Worm (Caenorhabditis elegans): Measurements from ENCODE around the gene B0035.22.

The B0035.22 gene

ce11 chrIV:11347275-11347674 is 32.3 kb downstream of the B0035.22 start:
- no peak for TF ChIP-seq nhr-11 (tag; optimal IDR thresholded peaks at IDR 0.05)
- peak; percentile 27 for TF ChIP-seq C34F6.9 (tag; optimal IDR thresholded peaks at IDR 0.05)

- TF ChIP-seq lin-39 (tag; optimal IDR thresholded peaks at IDR 0.05), result no peak
- no peak for TF ChIP-seq ztf-1 (GFP tag; conservative IDR thresholded peaks at IDR 0.05)
- TF ChIP-seq aly-2 (tag; optimal IDR thresholded peaks at IDR 0.05), result no peak
- no peak for TF ChIP-seq gmeb-1 (tag; optimal IDR thresholded peaks at IDR 0.05)
- peak; percentile 33 for TF ChIP-seq unc-55 (GFP tag; optimal IDR thresholded peaks at IDR 0.05)
- TF ChIP-seq nhr-129 (tag; optimal IDR thresholded peaks at IDR 0.05), result peak; percentile 15
- TF ChIP-seq nhr-6 (tag; optimal IDR thresholded peaks at IDR 0.05), result no peak
- no peak for TF ChIP-seq unc-62 (GFP tag; optimal IDR thresholded peaks at IDR 0.05)
- TF ChIP-seq mdl-1 (tag; optimal IDR thresholded peaks at IDR 0.05), result no peak
Observed at ce11 chrIV:11348822-11349221, 33.9 kb downstream of the B0035.22 start.

- TF ChIP-seq elt-1 (tag; optimal IDR thresholded peaks at IDR 0.05) (no peak), aly-2 (tag; optimal IDR thresholded peaks at IDR 0.05) (no peak), ztf-11 (tag; optimal IDR thresholded peaks at IDR 0.05) (no peak), lin-39 (tag; optimal IDR thresholded peaks at IDR 0.05) (no peak), nhr-11 (tag; optimal IDR thresholded peaks at IDR 0.05) (no peak), nhr-77 (tag; optimal IDR thresholded peaks at IDR 0.05) (no peak), ceh-16 (tag; optimal IDR thresholded peaks at IDR 0.05) (no peak), unc-39 (tag; optimal IDR thresholded peaks at IDR 0.05) (no peak), nhr-21 (tag; optimal IDR thresholded peaks at IDR 0.05) (no peak), crh-2 (tag; optimal IDR thresholded peaks at IDR 0.05) (peak; percentile 34), sem-4 (tag; optimal IDR thresholded peaks at IDR 0.05) (no peak), nhr-6 (tag; optimal IDR thresholded peaks at IDR 0.05) (no peak), lin-13 (GFP tag; optimal IDR thresholded peaks at IDR 0.05) (no peak), Y55F3AM.14 (GFP tag; optimal IDR thresholded peaks at IDR 0.05) (no peak), C34F6.9 (tag; optimal IDR thresholded peaks at IDR 0.05) (peak; percentile 55), mab-5 (tag; optimal IDR thresholded peaks at IDR 0.05) (peak; percentile 61), sma-9 (GFP tag; optimal IDR thresholded peaks at IDR 0.05) (peak; percentile 13), sma-9 (tag; optimal IDR thresholded peaks at IDR 0.05) (no peak), nhr-25 (tag; optimal IDR thresholded peaks at IDR 0.05) (no peak), alr-1 (tag; optimal IDR thresholded peaks at IDR 0.05) (no peak), nhr-10 (tag; optimal IDR thresholded peaks at IDR 0.05) (no peak), sma-3 (GFP tag; optimal IDR thresholded peaks at IDR 0.05) (no peak), fos-1 (tag; optimal IDR thresholded peaks at IDR 0.05) (no peak), dmd-4 (tag; optimal IDR thresholded peaks at IDR 0.05) (no peak), unc-55 (GFP tag; optimal IDR thresholded peaks at IDR 0.05) (peak; percentile 44), R02D3.7 (tag; optimal IDR thresholded peaks at IDR 0.05) (no peak), peb-1 (tag; optimal IDR thresholded peaks at IDR 0.05) (no peak), nhr-237 (tag; optimal IDR thresholded peaks at IDR 0.05) (no peak), nhr-12 (tag; optimal IDR thresholded peaks at IDR 0.05) (no peak), unc-62 (GFP tag; optimal IDR thresholded peaks at IDR 0.05) (no peak), egl-27 (tag; optimal IDR thresholded peaks at IDR 0.05) (no peak), snpc-4 (tag; optimal IDR thresholded peaks at IDR 0.05) (no peak), zag-1 (tag; optimal IDR thresholded peaks at IDR 0.05) (peak; percentile 51), nhr-129 (tag; optimal IDR thresholded peaks at IDR 0.05) (peak; percentile 2), ztf-1 (GFP tag; conservative IDR thresholded peaks at IDR 0.05) (no peak), lin-11 (tag; optimal IDR thresholded peaks at IDR 0.05) (no peak), mbf-1 (tag; optimal IDR thresholded peaks at IDR 0.05) (no peak), mdl-1 (tag; optimal IDR thresholded peaks at IDR 0.05) (peak in 1 of 2 experiments; percentile 57), ZK546.5 (tag; optimal IDR thresholded peaks at IDR 0.05) (no peak), nhr-23 (tag; optimal IDR thresholded peaks at IDR 0.05) (no peak), elt-3 (tag; optimal IDR thresholded peaks at IDR 0.05) (no peak), F13H6.1 (tag; optimal IDR thresholded peaks at IDR 0.05) (no peak), gmeb-1 (tag; optimal IDR thresholded peaks at IDR 0.05) (no peak), lsy-2 (tag; optimal IDR thresholded peaks at IDR 0.05) (peak in 1 of 2 experiments; percentile 49), ama-1 (optimal IDR thresholded peaks at IDR 0.05) (no peak), ceh-82 (tag; optimal IDR thresholded peaks at IDR 0.05) (no peak), ztf-4 (tag; optimal IDR thresholded peaks at IDR 0.05) (peak; percentile 11), blmp-1 (tag; optimal IDR thresholded peaks at IDR 0.05; ENCODE audit: insufficient read depth) (no peak), skn-1 (tag; optimal IDR thresholded peaks at IDR 0.05) (no peak)
Observed at ce11 chrIV:11349747-11350146, 34.8 kb downstream of the B0035.22 start.
